Worm (Caenorhabditis elegans): ENCODE measurements around the gene bed-2.

- TF ChIP-seq dao-5 (tag; optimal IDR thresholded peaks at IDR 0.05) (no peak), him-1 (tag; optimal IDR thresholded peaks at IDR 0.05) (no peak), W03F9.2 (tag; optimal IDR thresholded peaks at IDR 0.05) (no peak)
Measured at ce11 chrIII:11470311-11470858, at the start of gene bed-2.

All from whole organism, L4/young adult.